Worm (Caenorhabditis elegans): ENCODE results near the gene pat-3.

DNA sequence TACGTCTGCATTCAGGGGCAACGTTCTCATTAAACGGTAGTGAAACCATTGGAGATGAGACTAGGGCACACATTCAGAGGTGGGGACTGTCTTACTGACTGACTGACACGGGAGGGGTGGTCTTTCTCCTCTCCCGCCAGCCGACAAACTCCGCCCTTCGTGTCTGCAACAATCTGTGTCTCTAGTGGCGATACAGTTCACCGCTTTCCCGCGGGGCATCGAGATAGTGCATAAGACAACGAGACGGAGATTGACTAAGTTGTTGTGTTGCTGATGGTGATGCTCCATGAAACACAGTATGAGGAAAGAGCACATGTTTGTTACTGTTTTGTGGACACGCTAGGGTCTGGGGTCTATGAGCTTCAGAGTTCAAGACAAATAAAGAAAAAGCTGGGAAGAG lies 40.5 kb downstream of the pat-3 start:
- TF ChIP-seq flt-1 (GFP tag; IDR thresholded peaks at IDR 0.05) (no peak), ztf-23 (GFP tag; IDR thresholded peaks at IDR 0.05) (no peak), ref-1 (GFP tag; conservative IDR thresholded peaks at IDR 0.05) (no peak)

Measured in whole organism, midembryonic.